Worm (Caenorhabditis elegans) whole organism, mixed stage, embryonic: ENCODE measurements around the gene F49F1.17.

Experiments
- M03D4.4 ChIP-seq: sonication (generic microtip); optimal IDR thresholded peaks from 2 replicates; lab custom pipeline; 2017; ENCODE audit warnings: mild to moderate bottlenecking, missing genetic modification characterization, missing compliant biosample characterization
- bed-3 ChIP-seq: fragments of 200-800 bp; sonication (Bioruptor generic); optimal IDR thresholded peaks from 3 replicates; lab custom pipeline; 2018; ENCODE audit warnings: mild to moderate bottlenecking, missing genetic modification characterization, moderate library complexity, missing compliant biosample characterization
- blmp-1 ChIP-seq: fragments of 150-350 bp; optimal IDR thresholded peaks from 2 replicates; lab custom pipeline; 2014; ENCODE audit warnings: missing biosample characterization, missing genetic modification characterization
- ceh-39 ChIP-seq: fragments of 150-350 bp; optimal IDR thresholded peaks from 2 replicates; lab custom pipeline; 2014; ENCODE audit warnings: missing biosample characterization, missing genetic modification characterization
- ceh-43 ChIP-seq: fragments of 200-800 bp; sonication (Bioruptor generic); optimal IDR thresholded peaks from 2 replicates; lab custom pipeline; 2018; ENCODE audit warnings: mild to moderate bottlenecking, missing genetic modification characterization, moderate library complexity, missing compliant biosample characterization
- ceh-83 ChIP-seq: fragments of 200-800 bp; sonication (Bioruptor generic); optimal IDR thresholded peaks from 2 replicates; lab custom pipeline; 2018; ENCODE audit warnings: mild to moderate bottlenecking, missing genetic modification characterization, missing compliant biosample characterization
- ces-1 ChIP-seq: fragments of 150-350 bp; optimal IDR thresholded peaks from 2 replicates; lab custom pipeline; 2014; ENCODE audit warnings: missing biosample characterization, missing genetic modification reagents, missing genetic modification characterization
- cnd-1 ChIP-seq: fragments of 200-800 bp; sonication (Bioruptor generic); optimal IDR thresholded peaks from 2 replicates; lab custom pipeline; 2018; ENCODE audit warnings: mild to moderate bottlenecking, missing genetic modification characterization, missing compliant biosample characterization
- elt-3 ChIP-seq: fragments of 150-350 bp; optimal IDR thresholded peaks from 2 replicates; lab custom pipeline; 2014; ENCODE audit warnings: missing biosample characterization, missing genetic modification characterization
- flh-1 ChIP-seq: fragments of 200-800 bp; sonication (Bioruptor generic); optimal IDR thresholded peaks from 2 replicates; lab custom pipeline; 2018; ENCODE audit warnings: mild to moderate bottlenecking, missing genetic modification characterization, moderate library complexity, missing compliant biosample characterization
- ham-2 ChIP-seq: fragments of 200-800 bp; sonication (Bioruptor generic); optimal IDR thresholded peaks from 2 replicates; lab custom pipeline; 2018; ENCODE audit warnings: mild to moderate bottlenecking, missing genetic modification characterization, missing compliant biosample characterization
- hlh-1 ChIP-seq: fragments of 150-350 bp; optimal IDR thresholded peaks from 2 replicates; lab custom pipeline; 2014; ENCODE audit warnings: missing biosample characterization, missing genetic modification reagents, missing genetic modification characterization
- lin-13 ChIP-seq: fragments of 150-350 bp; optimal IDR thresholded peaks from 2 replicates; lab custom pipeline; 2014; ENCODE audit warnings: missing biosample characterization, missing genetic modification characterization
- lin-32 ChIP-seq: fragments of 200-800 bp; sonication (Bioruptor generic); optimal IDR thresholded peaks from 2 replicates; lab custom pipeline; 2018; ENCODE audit warnings: mild to moderate bottlenecking, missing genetic modification characterization, missing compliant biosample characterization
- lsy-2 ChIP-seq: fragments of 150-350 bp; optimal IDR thresholded peaks from 2 replicates; lab custom pipeline; 2014; ENCODE audit warnings: missing biosample characterization, missing genetic modification characterization
- mab-5 ChIP-seq: fragments of 150-350 bp; optimal IDR thresholded peaks from 2 replicates; lab custom pipeline; 2014; ENCODE audit warnings: missing biosample characterization, missing genetic modification characterization
- mep-1 ChIP-seq: fragments of 150-350 bp; optimal IDR thresholded peaks from 2 replicates; lab custom pipeline; 2017; ENCODE audit warnings: missing biosample characterization, missing genetic modification reagents, missing genetic modification characterization, inconsistent platforms
- mls-2 ChIP-seq: sonication (generic microtip); optimal IDR thresholded peaks from 2 replicates; lab custom pipeline; 2016; ENCODE audit warnings: mild to moderate bottlenecking, missing genetic modification characterization, moderate library complexity, missing compliant biosample characterization
- nhr-12 ChIP-seq: fragments of 150-350 bp; optimal IDR thresholded peaks from 2 replicates; lab custom pipeline; 2014; ENCODE audit warnings: missing biosample characterization, missing genetic modification characterization
- nhr-2 ChIP-seq: fragments of 150-350 bp; optimal IDR thresholded peaks from 2 replicates; lab custom pipeline; 2014; ENCODE audit warnings: missing biosample characterization, missing genetic modification characterization
- nhr-237 ChIP-seq: fragments of 150-350 bp; optimal IDR thresholded peaks from 2 replicates; lab custom pipeline; 2014; ENCODE audit warnings: missing biosample characterization, missing genetic modification characterization
- nhr-28 ChIP-seq: fragments of 150-350 bp; optimal IDR thresholded peaks from 2 replicates; lab custom pipeline; 2014; ENCODE audit warnings: missing biosample characterization, missing genetic modification characterization
- nhr-76 ChIP-seq: sonication (generic microtip); optimal IDR thresholded peaks from 2 replicates; lab custom pipeline; 2017; ENCODE audit warnings: missing biosample characterization, missing genetic modification characterization
- sem-2 ChIP-seq: fragments of 200-800 bp; sonication (Bioruptor generic); optimal IDR thresholded peaks from 2 replicates; lab custom pipeline; 2018; ENCODE audit warnings: mild to moderate bottlenecking, missing genetic modification characterization, missing compliant biosample characterization
- sptf-1 ChIP-seq: sonication (generic microtip); optimal IDR thresholded peaks from 2 replicates; lab custom pipeline; 2017; ENCODE audit warnings: mild to moderate bottlenecking, missing genetic modification characterization, moderate library complexity, missing compliant biosample characterization
- tbx-8 ChIP-seq: fragments of 200-800 bp; sonication (Bioruptor generic); optimal IDR thresholded peaks from 2 replicates; lab custom pipeline; 2018; ENCODE audit warnings: mild to moderate bottlenecking, missing genetic modification characterization, moderate library complexity, missing compliant biosample characterization
- unc-120 ChIP-seq: sonication (generic microtip); optimal IDR thresholded peaks from 2 replicates; lab custom pipeline; 2017; ENCODE audit warnings: missing genetic modification characterization, missing compliant biosample characterization; ENCODE audit not compliant: poor library complexity, severe bottlenecking
- unc-39 ChIP-seq: fragments of 150-350 bp; optimal IDR thresholded peaks from 2 replicates; lab custom pipeline; 2014; ENCODE audit warnings: missing biosample characterization, missing genetic modification characterization
- unc-62 ChIP-seq: fragments of 150-350 bp; optimal IDR thresholded peaks from 2 replicates; lab custom pipeline; 2014; ENCODE audit warnings: missing biosample characterization, missing genetic modification reagents, missing genetic modification characterization
- zip-8 ChIP-seq: fragments of 150-350 bp; optimal IDR thresholded peaks from 2 replicates; lab custom pipeline; 2014; ENCODE audit warnings: missing biosample characterization, missing genetic modification characterization
- ztf-11 ChIP-seq: fragments of 150-350 bp; optimal IDR thresholded peaks from 2 replicates; lab custom pipeline; 2014; ENCODE audit warnings: missing biosample characterization, missing genetic modification characterization

The F49F1.17 gene

DNA sequence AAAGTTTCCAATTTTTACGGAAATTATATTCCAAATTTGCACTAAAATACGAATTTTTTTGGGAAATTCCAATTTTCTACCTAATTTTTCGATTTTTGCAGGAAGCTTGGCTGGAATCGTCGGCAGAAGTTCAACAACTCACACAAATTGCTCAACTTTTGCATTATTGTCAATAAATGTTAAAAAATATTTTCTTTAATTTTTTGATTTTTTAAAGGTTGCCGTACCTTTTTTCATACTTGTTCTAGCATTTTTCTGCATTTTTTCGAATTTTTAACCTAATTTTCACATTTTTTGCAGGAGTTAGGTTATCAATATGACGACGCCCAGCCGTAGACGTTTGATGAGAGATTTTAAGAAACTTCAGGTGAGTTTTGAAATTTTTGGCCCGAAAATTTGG is 32.9 kb downstream of the F49F1.17 start, which contains the start of gene ubc-1:
Gene ubc-1 (plus strand): TSS at position 301 of the 400 bp plus-strand sequence.
- no peak for TF ChIP-seq mep-1 (tag; lab: Kevin White, UChicago)
- no peak for TF ChIP-seq blmp-1 (tag; lab: Kevin White, UChicago)
- no peak for TF ChIP-seq ham-2
- no peak for TF ChIP-seq tbx-8 (GFP tag; lab: Kevin White, UChicago)
- no peak for TF ChIP-seq elt-3 (tag; lab: Kevin White, UChicago)
- no peak for TF ChIP-seq nhr-28 (tag; lab: Kevin White, UChicago)
- no peak for TF ChIP-seq unc-120 (tag; lab: Kevin White, UChicago)
- no peak for TF ChIP-seq bed-3
- TF ChIP-seq sem-2 (GFP tag; lab: Kevin White, UChicago), result no peak
- no peak for TF ChIP-seq ceh-83 (GFP tag; lab: Kevin White, UChicago)
- no peak for TF ChIP-seq unc-39 (tag; lab: Kevin White, UChicago)
- no peak for TF ChIP-seq nhr-2 (tag; lab: Kevin White, UChicago)
- TF ChIP-seq nhr-237 (tag; lab: Kevin White, UChicago), result no peak
- no peak for TF ChIP-seq unc-62 (GFP tag; lab: Kevin White, UChicago)
- TF ChIP-seq M03D4.4 (tag; lab: Kevin White, UChicago), result no peak
- TF ChIP-seq lin-13 (tag; lab: Kevin White, UChicago), result no peak
- no peak for TF ChIP-seq ztf-11

DNA sequence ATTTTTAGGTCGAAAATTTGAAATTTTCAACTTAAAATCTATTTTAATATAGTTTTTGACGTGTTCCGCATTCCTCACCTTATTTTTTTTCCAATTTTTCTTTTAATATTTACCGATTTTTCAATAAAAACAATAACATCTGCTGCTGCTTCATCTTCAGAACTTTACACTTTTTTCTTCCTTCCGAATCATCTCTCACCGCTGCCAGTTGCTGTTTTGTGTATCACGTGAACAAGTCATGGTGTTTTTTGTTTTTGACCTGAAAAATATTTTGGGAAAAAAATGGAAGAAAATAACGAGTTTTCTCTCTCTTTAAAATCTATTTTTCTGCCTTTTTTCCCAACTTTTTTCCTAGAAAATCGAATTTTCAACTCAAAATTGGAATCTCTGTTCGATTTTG is 35.9 kb downstream of the F49F1.17 start:
- TF ChIP-seq ceh-43 (GFP tag; lab: Kevin White, UChicago), result no peak
- TF ChIP-seq hlh-1 (tag; lab: Kevin White, UChicago), result peak; percentile 13
- TF ChIP-seq, all 35 proteins: peak for 1

DNA sequence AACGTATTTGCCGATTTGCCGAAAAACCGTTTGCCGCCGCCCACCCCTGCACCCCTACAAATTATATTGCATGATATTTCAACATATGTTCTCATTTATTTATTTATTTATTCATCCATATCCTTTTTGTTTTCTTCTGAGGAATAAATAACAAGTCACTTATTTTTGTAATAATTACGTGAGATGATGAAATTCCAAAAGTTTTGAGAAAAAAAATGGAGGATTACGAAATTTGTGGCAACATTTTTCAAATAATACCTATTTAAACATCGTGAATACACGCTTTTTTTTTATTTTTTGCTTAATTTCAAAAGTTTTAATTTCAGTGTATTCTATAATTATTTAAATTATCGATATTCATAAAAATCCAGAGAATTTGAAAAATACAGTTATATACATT is 38.7 kb downstream of the F49F1.17 start:
- TF ChIP-seq ces-1 (GFP tag; lab: Kevin White, UChicago) (no peak), bed-3 (no peak), ceh-43 (GFP tag; lab: Kevin White, UChicago) (no peak), cnd-1 (tag; lab: Kevin White, UChicago) (no peak), nhr-76 (tag; lab: Kevin White, UChicago) (no peak), lsy-2 (tag; lab: Kevin White, UChicago) (no peak), sptf-1 (tag; lab: Kevin White, UChicago) (no peak), nhr-28 (tag; lab: Kevin White, UChicago) (no peak)

DNA sequence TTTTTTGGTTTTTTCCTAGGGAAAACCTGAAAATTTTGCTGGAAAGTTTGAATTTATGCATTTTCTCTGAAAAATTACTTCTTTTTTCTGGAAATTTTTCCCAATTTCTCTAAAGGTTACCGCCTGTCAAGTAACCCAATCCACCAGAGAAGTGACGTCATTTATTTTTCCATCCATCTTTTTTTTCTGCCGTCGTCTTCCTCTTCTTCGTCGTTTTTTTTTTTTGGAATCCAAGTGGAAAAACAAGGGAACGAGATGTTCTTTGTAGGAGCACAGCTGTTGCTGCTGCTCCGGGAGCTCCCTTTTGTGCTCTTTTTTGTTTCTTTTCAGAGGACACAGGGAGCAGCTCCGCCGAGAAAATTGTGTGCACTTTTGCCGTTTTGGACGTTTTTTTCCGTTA is 41.3 kb downstream of the F49F1.17 start:
- no peak for TF ChIP-seq nhr-76 (tag; lab: Kevin White, UChicago)
- TF ChIP-seq ham-2, result no peak
- TF ChIP-seq nhr-237 (tag; lab: Kevin White, UChicago), result no peak
- TF ChIP-seq tbx-8 (GFP tag; lab: Kevin White, UChicago), result no peak
- TF ChIP-seq sptf-1 (tag; lab: Kevin White, UChicago), result no peak
- TF ChIP-seq nhr-2 (tag; lab: Kevin White, UChicago), result no peak
- TF ChIP-seq bed-3, result no peak
- no peak for TF ChIP-seq sem-2 (GFP tag; lab: Kevin White, UChicago)
- TF ChIP-seq flh-1 (GFP tag; lab: Kevin White, UChicago), result no peak
- TF ChIP-seq cnd-1 (tag; lab: Kevin White, UChicago), result no peak
- TF ChIP-seq lin-32, result no peak
- TF ChIP-seq lsy-2 (tag; lab: Kevin White, UChicago), result no peak
- TF ChIP-seq nhr-12 (tag; lab: Kevin White, UChicago), result no peak
- no peak for TF ChIP-seq ceh-39 (tag; lab: Kevin White, UChicago)
- no peak for TF ChIP-seq nhr-28 (tag; lab: Kevin White, UChicago)
- TF ChIP-seq ces-1 (GFP tag; lab: Kevin White, UChicago), result no peak

DNA sequence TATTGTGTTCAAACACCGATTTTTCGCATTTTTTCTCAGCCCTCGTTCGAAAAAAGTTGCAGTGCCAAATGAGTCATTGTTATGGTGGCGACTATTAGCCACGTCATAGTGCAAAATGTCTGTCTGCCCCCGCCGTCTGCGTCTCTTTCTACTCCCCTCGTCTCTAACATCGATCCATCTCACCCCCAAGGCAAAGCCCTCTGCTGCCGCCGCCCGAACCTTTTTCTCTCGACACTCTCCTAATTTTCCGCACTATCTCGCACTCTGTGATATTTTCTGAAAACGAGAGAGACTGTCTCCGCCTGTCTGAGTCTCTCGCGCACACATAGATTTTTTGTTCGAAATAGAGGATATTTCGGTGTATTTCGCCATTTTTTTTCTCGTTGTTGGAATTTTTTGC is 42.6 kb downstream of the F49F1.17 start:
- no peak for TF ChIP-seq lsy-2 (tag; lab: Kevin White, UChicago)
- TF ChIP-seq lin-13 (tag; lab: Kevin White, UChicago), result no peak
- TF ChIP-seq ham-2, result peak; percentile 17
- TF ChIP-seq unc-120 (tag; lab: Kevin White, UChicago), result peak; percentile 36
- TF ChIP-seq unc-62 (GFP tag; lab: Kevin White, UChicago), result peak; percentile 19
- peak; percentile 56 for TF ChIP-seq ces-1 (GFP tag; lab: Kevin White, UChicago)
- peak; percentile 17 for TF ChIP-seq nhr-237 (tag; lab: Kevin White, UChicago)

DNA sequence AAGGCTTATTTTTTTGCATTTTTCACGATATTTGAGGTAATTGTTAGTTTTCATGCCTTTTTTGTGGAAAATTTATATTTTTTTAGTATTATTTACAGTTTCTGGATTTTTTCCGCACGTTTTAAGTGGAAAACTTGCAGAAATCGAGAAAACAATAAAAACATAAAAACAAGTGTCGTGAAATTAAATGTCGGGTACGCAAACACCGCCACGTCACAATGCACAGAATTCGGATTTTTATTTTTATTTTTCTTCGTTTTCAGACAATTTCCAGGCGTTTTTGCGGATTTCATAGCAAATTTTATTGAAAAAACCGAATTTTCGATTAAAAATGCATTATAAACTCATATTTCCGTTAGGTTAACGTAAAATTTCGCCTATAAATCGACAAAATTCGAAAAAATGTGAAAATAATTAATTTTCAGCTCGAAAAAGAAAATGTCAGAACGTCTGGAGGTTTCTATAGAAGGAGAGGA is 49.8 kb downstream of the F49F1.17 start, which contains the start of gene C35B1.2:
Gene C35B1.2 (plus strand): TSS at position 426 of the 476 bp plus-strand sequence.
- TF ChIP-seq sptf-1 (tag; lab: Kevin White, UChicago), result no peak
- no peak for TF ChIP-seq zip-8
- no peak for TF ChIP-seq lin-32
- peak; percentile 9 for TF ChIP-seq lsy-2 (tag; lab: Kevin White, UChicago)
- TF ChIP-seq hlh-1 (tag; lab: Kevin White, UChicago), result no peak
- TF ChIP-seq mab-5 (tag; lab: Kevin White, UChicago), result no peak
- TF ChIP-seq ces-1 (GFP tag; lab: Kevin White, UChicago), result peak; percentile 13
- no peak for TF ChIP-seq nhr-237 (tag; lab: Kevin White, UChicago)
- no peak for TF ChIP-seq mls-2 (tag; lab: Kevin White, UChicago)
